Fruit fly (Drosophila melanogaster) Kc167 (cell line): ENCODE data around the gene CG4080.

Source experiments
- Myc ChIP-seq: fragments of >200 bp; optimal IDR thresholded peaks from 2 replicates; lab custom pipeline; 2017; ENCODE audit warnings: missing external identifiers
- Sin3A ChIP-seq: fragments of >200 bp; optimal IDR thresholded peaks from 2 replicates; lab custom pipeline; 2018; ENCODE audit warnings: missing external identifiers
- h ChIP-seq: fragments of >200 bp; optimal IDR thresholded peaks from 3 replicates; lab custom pipeline; 2018; ENCODE audit warnings: missing external identifiers
- insv ChIP-seq: fragments of >200 bp; optimal IDR thresholded peaks from 3 replicates; lab custom pipeline; 2018; ENCODE audit warnings: missing external identifiers
- psq ChIP-seq: fragments of >200 bp; optimal IDR thresholded peaks from 2 replicates; lab custom pipeline; 2017; ENCODE audit warnings: missing external identifiers
- ttk ChIP-seq: sonication (Bioruptor generic); optimal IDR thresholded peaks from 2 replicates; lab custom pipeline; 2017; ENCODE audit warnings: missing external identifiers

The CG4080 gene

DNA sequence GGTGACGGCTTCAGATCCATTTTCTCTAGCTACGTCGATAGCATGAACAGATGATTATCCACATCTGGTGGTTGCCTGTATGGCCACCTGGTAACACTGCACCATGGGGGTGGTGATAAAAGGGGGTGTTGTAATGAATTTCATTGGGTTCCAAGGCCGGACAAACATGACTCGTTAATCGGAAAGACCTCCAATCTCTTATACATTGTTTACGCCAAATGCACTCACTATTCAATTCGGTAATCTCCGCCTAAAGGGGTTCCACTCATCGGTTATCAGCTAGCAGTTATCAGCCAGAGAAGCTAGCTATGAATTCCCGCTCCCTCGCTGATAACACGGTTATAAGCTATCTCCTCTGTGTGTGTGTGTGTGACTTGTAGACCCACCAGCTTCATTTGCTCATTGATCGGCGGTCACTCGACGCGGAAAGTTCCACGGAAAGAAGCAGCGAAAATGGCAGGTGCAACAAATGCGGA, 38.8 kb downstream of the CG4080 start, which contains the start of gene Pdxk:
Gene Pdxk (plus strand): TSS at position 100 of the 476 bp plus-strand sequence.
- TF ChIP-seq insv (no peak), psq (lab: Kevin White, UChicago) (no peak), Myc (lab: Kevin White, UChicago) (no peak), h (no peak), Sin3A (lab: Kevin White, UChicago) (no peak), ttk (no peak)

DNA sequence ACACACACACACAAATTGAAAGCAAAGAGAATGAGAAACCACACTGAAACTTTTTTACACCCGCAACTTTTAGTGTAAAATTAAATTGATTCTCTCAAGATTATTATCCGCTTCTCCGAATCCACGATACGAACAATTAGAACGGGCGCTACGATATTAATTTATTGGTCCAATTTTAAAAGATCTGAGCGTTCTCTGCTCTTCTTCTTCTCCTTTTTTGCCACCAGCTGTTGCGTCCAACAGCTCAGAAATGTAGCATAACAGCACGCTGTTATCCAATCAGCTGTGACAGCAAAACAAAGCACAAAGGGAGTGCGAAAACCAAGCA, 40.4 kb downstream of the CG4080 start, which contains the start of the genes UGP and Svip:
Gene UGP (minus strand): TSS at position 223 of the 328 bp plus-strand sequence.
Gene Svip (plus strand): TSS at position 287 of the 328 bp plus-strand sequence.
- no peak for TF ChIP-seq ttk
- TF ChIP-seq psq (lab: Kevin White, UChicago) = no peak
- no peak for TF ChIP-seq Myc (lab: Kevin White, UChicago)
- no peak for TF ChIP-seq Sin3A (lab: Kevin White, UChicago)
- no peak for TF ChIP-seq h
- TF ChIP-seq insv = no peak

DNA sequence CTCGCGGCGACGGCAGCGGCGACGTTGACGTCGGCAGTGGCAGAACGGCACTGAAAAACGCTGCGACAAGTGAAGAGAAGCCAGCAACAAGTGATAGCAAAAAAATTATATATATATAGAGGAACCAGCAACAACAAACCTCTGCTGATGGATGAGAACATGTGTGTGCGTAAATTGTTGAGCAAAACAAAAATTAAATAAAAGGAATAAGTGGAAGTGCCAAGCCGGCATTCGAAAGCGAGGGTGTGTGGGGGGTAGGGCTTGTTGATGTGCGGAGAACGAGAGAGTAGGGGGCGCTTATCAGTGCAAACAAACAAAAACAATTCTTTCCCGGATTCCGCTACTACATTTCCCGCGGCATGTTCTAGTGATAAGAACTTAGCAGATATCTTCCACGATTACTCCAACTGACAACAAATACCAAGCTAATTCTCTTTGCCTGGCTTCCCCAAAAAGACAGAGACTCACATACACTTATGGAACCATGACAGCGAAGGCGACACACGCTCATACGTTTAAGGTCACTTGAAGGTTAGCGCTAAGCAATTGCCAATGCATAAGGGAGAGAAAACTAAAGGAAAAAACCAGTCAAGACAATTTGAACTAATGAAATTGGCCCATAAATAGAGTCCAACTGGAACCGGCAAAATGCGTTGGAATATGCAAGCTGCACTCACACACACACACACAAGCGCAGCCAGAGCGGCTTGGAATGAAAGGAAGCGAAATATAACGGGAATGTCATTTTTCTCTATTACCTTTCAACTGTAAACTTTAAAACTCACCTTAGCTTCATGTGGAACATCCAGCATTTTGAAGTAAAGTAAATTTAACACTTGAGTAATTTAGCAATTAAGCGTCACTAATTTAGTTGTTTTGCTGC, 41.0 kb downstream of the CG4080 start:
- TF ChIP-seq Myc (lab: Kevin White, UChicago) (no peak), insv (no peak), psq (lab: Kevin White, UChicago) (no peak), Sin3A (lab: Kevin White, UChicago) (no peak), h (no peak), ttk (no peak)

DNA sequence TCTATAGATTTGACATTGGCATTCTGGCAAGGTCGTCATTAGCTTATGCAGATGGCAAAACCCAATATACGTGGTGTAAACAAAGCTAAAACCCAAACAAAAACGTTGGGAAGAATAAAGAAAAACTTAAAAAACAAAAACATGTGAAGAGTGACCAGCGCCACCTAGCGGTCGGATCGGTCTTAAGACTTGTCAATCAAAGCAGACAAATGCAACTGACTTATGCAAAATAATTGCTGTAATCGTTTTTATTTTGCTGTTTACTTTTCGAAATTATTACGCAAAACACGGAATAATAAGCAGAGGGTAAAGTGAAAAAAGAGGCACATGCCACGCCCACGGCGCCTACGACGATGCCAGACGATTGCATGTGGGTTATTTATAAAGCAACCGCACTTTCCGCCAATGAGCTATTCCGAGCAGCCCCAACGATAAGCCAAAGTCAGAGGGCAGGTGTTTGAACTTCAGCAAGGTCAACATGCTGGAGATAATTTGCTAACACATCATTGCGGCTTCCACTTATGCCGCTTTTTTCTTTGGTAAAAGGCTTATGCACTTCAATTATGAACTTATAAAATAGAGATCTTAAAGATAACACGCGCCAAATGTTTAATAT, 42.8 kb downstream of the CG4080 start:
- no peak for TF ChIP-seq Myc (lab: Kevin White, UChicago)
- TF ChIP-seq psq (lab: Kevin White, UChicago) = no peak
- no peak for TF ChIP-seq insv
- no peak for TF ChIP-seq h
- no peak for TF ChIP-seq Sin3A (lab: Kevin White, UChicago)
- TF ChIP-seq ttk = no peak

DNA sequence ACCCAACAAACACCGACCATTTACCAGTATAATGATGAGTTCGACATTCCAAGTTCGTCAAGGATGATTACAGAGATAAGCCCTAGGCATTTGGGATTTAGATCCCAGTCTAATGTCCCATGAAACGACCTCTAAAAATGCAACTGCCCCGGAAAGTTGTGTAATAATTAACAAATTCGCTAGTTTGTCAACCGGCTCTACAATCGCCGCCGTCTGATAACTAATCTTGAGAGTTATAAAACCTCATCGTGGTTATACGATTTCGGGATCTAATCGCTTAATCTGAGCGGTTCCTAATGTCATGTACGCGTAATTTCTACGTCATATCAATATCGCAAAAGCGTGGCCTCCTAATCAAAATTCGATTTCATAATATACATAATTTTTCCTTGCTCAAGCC, 43.5 kb downstream of the CG4080 start:
- TF ChIP-seq psq (lab: Kevin White, UChicago) = no peak
- TF ChIP-seq insv = no peak
- TF ChIP-seq Sin3A (lab: Kevin White, UChicago) = no peak
- TF ChIP-seq h = no peak
- no peak for TF ChIP-seq Myc (lab: Kevin White, UChicago)
- TF ChIP-seq ttk = no peak

DNA sequence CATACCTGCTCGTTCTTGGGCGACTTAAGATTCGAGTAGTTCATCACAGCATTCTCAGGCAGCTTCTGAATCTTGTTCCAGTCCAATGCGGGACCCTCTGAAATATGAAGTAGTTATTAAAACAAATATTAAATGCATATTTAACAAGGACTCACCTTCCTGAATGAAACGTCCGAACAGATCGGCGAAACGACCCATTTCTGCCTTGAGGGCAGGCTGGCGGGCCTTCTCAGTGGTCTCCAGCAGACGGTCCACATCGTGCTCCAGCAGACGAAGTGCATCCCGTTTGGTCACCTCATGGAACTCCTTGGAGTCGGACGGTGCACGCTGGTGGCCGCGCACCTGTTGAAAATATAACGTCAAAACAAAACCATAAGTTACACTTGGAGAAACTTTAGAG, 45.3 kb downstream of the CG4080 start, which contains the start of gene CG32040:
Gene CG32040 (plus strand): TSS at position 301 of the 400 bp plus-strand sequence.
- no peak for TF ChIP-seq h
- no peak for TF ChIP-seq psq (lab: Kevin White, UChicago)
- TF ChIP-seq Myc (lab: Kevin White, UChicago) = no peak
- TF ChIP-seq ttk = no peak
- TF ChIP-seq insv = no peak
- no peak for TF ChIP-seq Sin3A (lab: Kevin White, UChicago)

DNA sequence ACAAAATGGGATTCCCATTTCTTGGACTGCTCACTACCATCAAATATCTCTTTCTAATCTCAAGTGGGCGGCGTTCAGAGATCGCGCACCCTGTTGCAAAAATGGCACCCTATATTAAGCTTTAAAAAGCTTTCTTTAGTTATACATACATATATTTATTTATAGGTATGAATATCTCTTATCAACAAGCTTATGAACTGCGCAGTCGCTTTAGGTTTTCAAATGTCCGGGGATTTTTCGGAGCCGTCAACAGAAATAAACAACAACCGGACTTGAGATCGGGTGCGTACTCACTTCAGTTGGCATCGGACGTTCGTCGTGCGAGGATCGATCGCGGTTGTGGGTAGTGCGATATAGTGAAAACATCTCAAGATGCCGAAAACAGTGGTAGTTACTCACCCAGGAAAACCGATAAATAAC, 49.7 kb downstream of the CG4080 start, which contains the start of gene PGRP-LF:
Gene PGRP-LF (plus strand): TSS at position 296 of the 420 bp plus-strand sequence.
- no peak for TF ChIP-seq psq (lab: Kevin White, UChicago)
- no peak for TF ChIP-seq insv
- TF ChIP-seq h = no peak
- TF ChIP-seq ttk = no peak
- TF ChIP-seq Sin3A (lab: Kevin White, UChicago) = no peak
- TF ChIP-seq Myc (lab: Kevin White, UChicago) = no peak

DNA sequence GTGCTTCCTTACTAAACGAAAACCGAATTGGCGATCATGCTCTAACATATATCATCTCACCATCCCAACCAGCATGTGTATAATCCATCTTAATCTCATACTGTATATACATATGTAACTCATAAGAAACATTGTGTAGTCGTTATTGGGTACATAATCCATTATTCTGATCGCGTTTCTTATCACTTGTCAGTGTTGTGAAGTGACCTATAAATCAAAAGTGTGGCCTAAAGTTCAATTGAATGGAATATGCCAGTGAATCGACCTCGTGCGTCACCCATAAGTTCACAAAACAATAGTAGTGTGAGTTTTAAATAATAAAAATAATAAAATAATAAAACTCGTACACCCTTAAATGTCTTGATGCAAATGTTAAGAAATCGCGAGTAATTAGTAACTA, 53.9 kb downstream of the CG4080 start:
- no peak for TF ChIP-seq ttk
- TF ChIP-seq Myc (lab: Kevin White, UChicago) = no peak
- no peak for TF ChIP-seq psq (lab: Kevin White, UChicago)
- no peak for TF ChIP-seq insv
- no peak for TF ChIP-seq h
- no peak for TF ChIP-seq Sin3A (lab: Kevin White, UChicago)

DNA sequence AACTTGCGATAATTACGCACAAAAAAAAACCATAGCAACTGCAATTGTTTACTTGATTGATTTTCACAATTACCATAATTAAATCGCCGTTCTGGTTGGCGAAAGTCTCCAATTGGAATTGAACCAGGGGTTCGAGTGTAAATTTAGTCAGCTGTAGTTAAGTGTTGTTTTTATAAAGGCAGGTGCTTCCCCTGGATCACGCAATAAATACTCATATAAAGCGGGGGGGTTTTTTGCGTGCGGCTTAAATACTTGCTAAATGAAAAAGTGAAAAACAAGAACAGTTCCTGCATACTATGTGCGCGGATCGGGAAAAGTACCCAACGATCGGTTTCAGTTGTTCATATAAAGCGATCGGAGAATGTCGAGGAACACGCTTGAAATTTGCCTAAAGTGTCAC, 55.1 kb downstream of the CG4080 start:
- no peak for TF ChIP-seq ttk
- no peak for TF ChIP-seq h
- TF ChIP-seq insv = no peak
- no peak for TF ChIP-seq psq (lab: Kevin White, UChicago)
- TF ChIP-seq Myc (lab: Kevin White, UChicago) = no peak
- no peak for TF ChIP-seq Sin3A (lab: Kevin White, UChicago)

DNA sequence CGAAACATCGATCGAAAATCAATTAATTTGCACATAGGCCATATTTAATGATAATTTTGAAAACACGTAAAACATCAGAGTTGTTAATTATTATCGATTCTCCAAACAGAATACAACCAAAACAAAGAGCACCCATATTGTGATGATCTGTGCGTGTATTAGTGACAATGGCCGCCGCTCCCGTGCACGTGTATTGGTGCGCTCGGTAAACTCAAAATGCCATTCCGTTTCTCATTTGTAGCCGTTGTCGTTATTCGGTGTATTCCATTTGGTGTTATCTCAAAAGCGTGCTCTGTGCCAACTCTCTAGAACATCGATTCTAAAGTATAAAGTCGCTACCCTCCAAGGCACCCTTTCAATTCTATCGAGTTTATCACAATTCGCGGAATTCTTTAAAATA, 58.2 kb downstream of the CG4080 start:
- no peak for TF ChIP-seq Sin3A (lab: Kevin White, UChicago)
- no peak for TF ChIP-seq h
- TF ChIP-seq insv = no peak

DNA sequence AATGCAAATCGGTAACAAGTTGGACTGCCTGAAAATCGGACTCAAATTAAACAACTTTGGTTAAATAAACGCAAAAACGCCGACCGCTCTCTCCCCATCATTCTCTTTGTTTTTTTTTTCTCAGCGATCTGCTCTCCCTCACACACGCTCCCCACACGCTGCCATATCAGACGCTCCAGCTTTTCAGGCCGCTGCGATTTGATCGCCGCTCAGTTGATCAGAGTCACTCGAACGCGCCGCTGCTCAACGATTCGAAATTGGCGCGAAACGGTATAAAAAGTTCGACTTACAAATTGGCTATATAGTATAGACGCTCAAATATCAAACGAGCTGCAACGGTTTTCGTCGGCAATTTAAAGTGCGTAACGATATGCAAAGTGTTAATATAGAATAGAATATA, 58.8 kb downstream of the CG4080 start:
- TF ChIP-seq Myc (lab: Kevin White, UChicago) (no peak), h (no peak), insv (no peak), ttk (no peak), Sin3A (lab: Kevin White, UChicago) (no peak), psq (lab: Kevin White, UChicago) (no peak)

DNA sequence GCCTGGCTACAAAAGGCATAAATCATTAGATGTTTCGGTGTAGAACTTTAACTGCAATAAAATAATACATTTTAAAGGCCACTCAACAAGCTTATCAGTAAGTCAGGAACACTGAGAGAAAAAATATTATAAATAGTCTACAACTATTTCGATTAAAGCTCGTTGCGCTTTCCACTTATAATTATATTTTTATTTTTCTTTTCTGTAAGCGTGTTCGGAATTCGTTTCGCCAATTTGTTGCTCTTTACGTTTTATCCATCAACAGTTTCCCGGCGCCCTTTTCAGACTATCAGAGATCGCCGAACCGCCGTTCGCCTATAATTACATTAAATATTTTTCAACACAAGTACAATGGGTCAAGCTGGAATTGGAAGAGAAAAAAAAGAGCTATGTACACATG, 60.0 kb downstream of the CG4080 start:
- TF ChIP-seq Sin3A (lab: Kevin White, UChicago) (no peak), ttk (no peak), psq (lab: Kevin White, UChicago) (no peak), h (no peak), insv (no peak), Myc (lab: Kevin White, UChicago) (no peak)
